Worm (Caenorhabditis elegans): ENCODE results near the gene F49E12.7.

The F49E12.7 gene

DNA sequence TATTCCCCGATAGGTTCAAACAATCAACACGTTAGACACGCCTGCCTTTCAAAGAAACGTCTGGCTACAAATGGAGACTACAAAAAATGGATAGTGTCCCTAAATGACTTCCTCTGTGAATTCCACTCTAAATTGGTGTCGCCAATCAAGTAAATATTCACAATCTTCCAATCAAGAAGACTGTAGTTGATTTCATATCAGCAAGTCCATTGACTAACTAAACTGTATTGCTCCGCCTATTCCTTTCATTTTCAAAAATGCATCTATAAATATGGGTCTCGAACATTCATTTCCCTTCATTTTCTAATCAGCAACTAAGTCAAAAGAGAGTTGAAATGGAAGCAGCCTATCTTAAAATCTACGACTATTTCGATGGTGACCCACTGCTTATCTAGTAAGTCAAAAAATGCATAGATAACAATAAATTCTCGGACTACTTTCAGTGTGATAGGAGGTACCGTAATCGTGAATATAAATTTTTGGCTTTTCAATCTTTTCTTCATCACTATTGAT is 7.9 kb downstream of the F49E12.7 start, which contains the start of gene drd-1:
drd-1 (plus strand) TSS at position 51 of the 513 bp plus-strand sequence.
- TF ChIP-seq sea-1 (GFP tag; conservative IDR thresholded peaks at IDR 0.05) (no peak), tra-4 (tag; optimal IDR thresholded peaks at IDR 0.05) (no peak), F13C5.2 (tag; optimal IDR thresholded peaks at IDR 0.05) (no peak), hmg-4 (GFP tag; optimal IDR thresholded peaks at IDR 0.05) (no peak), ets-7 (tag; optimal IDR thresholded peaks at IDR 0.05) (no peak), ceh-13 (GFP tag; optimal IDR thresholded peaks at IDR 0.05) (no peak), scrt-1 (GFP tag; IDR thresholded peaks at IDR 0.05) (no peak), B0310.2 (tag; optimal IDR thresholded peaks at IDR 0.05) (no peak), hnd-1 (tag; optimal IDR thresholded peaks at IDR 0.05) (no peak), hmbx-1 (tag; optimal IDR thresholded peaks at IDR 0.05) (no peak), ama-1 (optimal IDR thresholded peaks at IDR 0.05) (no peak), tbx-11 (GFP tag; IDR thresholded peaks at IDR 0.05) (no peak), aly-1 (tag; optimal IDR thresholded peaks at IDR 0.05) (no peak)

DNA sequence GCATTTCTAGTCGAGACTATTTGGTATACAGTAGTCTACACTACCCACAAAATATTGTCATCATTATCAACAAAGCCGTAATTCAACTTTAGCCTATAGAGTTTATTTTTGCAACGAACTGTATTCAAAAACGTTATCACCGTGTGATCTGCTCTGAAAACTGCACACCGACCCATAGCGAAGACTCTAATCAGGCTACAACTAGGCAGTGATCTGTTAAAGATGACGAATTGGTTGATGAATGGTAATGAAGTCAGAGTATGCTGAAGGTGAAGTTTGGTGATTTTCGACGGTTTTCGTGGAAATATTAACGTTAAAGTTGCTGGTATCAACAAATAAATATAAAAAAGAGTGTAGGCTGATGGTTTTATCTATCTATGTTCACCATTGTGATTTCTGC is 9.0 kb downstream of the F49E12.7 start:
- TF ChIP-seq F13C5.2 (tag; optimal IDR thresholded peaks at IDR 0.05) (no peak), aly-1 (tag; optimal IDR thresholded peaks at IDR 0.05) (no peak), ama-1 (optimal IDR thresholded peaks at IDR 0.05) (no peak), ets-7 (tag; optimal IDR thresholded peaks at IDR 0.05) (no peak), pes-1 (GFP tag; IDR thresholded peaks at IDR 0.05) (no peak), hmbx-1 (tag; optimal IDR thresholded peaks at IDR 0.05) (no peak), B0310.2 (tag; optimal IDR thresholded peaks at IDR 0.05) (no peak), scrt-1 (GFP tag; IDR thresholded peaks at IDR 0.05) (no peak), ceh-36 (tag; optimal IDR thresholded peaks at IDR 0.05) (no peak), sea-1 (GFP tag; conservative IDR thresholded peaks at IDR 0.05) (no peak), hmg-4 (GFP tag; optimal IDR thresholded peaks at IDR 0.05) (no peak), tra-4 (tag; optimal IDR thresholded peaks at IDR 0.05) (no peak)

DNA sequence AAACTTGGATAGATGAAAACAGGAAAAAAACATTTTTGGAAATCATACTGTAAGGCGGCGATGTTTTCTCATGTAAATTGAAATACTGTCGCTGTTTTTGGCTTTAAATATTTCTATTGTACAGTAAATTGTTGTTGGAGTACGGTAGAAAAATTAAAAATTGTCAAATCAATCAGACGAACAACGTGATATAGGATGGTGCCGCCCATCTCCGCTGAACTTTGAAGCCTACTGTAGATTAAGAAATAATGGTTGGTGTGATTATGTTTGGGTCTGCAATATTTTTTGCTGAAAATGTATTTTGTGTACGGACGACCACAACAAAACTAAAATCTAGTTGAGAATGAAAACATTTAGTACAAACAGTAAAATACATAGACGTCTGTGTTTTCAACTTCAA is 10.4 kb downstream of the F49E12.7 start:
- TF ChIP-seq hnd-1 (tag; optimal IDR thresholded peaks at IDR 0.05), result no peak
- no peak for TF ChIP-seq pes-1 (GFP tag; IDR thresholded peaks at IDR 0.05)
- TF ChIP-seq flt-1 (GFP tag; IDR thresholded peaks at IDR 0.05), result no peak
- no peak for TF ChIP-seq F13C5.2 (tag; optimal IDR thresholded peaks at IDR 0.05)
- no peak for TF ChIP-seq ets-7 (tag; optimal IDR thresholded peaks at IDR 0.05)

DNA sequence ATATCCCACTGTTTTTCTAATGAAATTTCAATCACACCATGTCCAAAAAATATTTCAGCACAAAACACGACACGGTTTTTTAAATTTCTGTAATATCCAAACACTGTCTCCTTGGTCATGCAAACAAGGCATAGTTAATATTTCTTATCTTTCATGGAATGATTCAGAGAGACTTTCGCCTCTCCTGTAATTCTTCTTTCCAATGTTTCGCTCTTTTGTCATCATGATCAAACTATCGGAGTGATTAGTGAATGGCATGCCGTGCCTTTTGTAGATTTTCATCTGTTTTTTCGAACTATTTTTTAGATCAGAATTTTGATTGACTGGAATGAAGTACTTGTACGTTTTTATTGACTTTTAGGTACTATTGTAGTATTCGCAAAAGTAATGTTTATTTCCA is 11.6 kb downstream of the F49E12.7 start:
- TF ChIP-seq tbx-11 (GFP tag; IDR thresholded peaks at IDR 0.05) (no peak), pes-1 (GFP tag; IDR thresholded peaks at IDR 0.05) (no peak), hnd-1 (tag; optimal IDR thresholded peaks at IDR 0.05) (no peak)

DNA sequence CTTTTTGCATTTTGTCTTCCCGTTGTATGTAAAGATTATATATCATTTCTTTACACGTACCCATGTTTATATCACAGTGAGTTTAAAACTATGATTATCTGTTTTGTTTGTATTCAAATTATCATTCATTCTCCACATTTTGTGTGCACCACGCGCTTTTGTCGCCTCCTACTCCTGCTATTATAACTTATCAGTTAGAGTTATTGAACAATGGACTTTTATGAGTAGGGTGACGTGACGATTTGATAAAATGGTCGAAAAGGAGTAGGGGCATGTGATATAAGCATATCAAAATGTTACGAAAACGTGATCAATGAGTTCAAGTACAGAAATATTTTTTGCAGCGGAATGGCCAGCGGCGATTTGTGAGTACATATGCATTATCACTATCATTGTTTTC is 13.1 kb downstream of the F49E12.7 start:
- no peak for TF ChIP-seq ama-1 (optimal IDR thresholded peaks at IDR 0.05)

DNA sequence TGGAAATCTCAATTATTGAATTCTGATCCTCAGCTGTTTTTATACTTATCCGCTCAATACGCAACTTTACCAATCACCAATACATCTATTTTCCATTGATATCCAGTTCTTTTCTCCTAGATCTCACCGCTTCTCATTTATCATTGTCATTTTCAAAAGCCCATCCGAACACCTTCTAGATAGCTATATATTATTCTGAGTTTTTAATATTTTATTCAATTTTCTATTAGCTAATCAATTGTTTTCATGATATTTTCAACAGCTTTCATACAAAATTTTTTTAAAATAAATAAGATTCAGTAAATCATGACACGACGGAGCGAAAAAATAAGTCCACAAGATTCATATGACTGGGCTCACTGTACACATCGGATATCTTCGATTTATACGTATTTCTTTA is 14.7 kb downstream of the F49E12.7 start, which contains the start of gene F49E12.12:
F49E12.12 (plus strand) TSS at position 301 of the 400 bp plus-strand sequence.
- TF ChIP-seq B0310.2 (tag; optimal IDR thresholded peaks at IDR 0.05) (no peak), pes-1 (GFP tag; IDR thresholded peaks at IDR 0.05) (no peak), hmbx-1 (tag; optimal IDR thresholded peaks at IDR 0.05) (no peak), hnd-1 (tag; optimal IDR thresholded peaks at IDR 0.05) (no peak), tbx-37 (GFP tag; conservative IDR thresholded peaks at IDR 0.05) (no peak), ceh-13 (GFP tag; optimal IDR thresholded peaks at IDR 0.05) (no peak), scrt-1 (GFP tag; IDR thresholded peaks at IDR 0.05) (no peak), ama-1 (optimal IDR thresholded peaks at IDR 0.05) (no peak), tra-4 (tag; optimal IDR thresholded peaks at IDR 0.05) (no peak), sea-1 (GFP tag; conservative IDR thresholded peaks at IDR 0.05) (no peak), aly-1 (tag; optimal IDR thresholded peaks at IDR 0.05) (no peak), flt-1 (GFP tag; IDR thresholded peaks at IDR 0.05) (no peak), F13C5.2 (tag; optimal IDR thresholded peaks at IDR 0.05) (no peak), ceh-36 (tag; optimal IDR thresholded peaks at IDR 0.05) (no peak), ets-7 (tag; optimal IDR thresholded peaks at IDR 0.05) (no peak), tbx-11 (GFP tag; IDR thresholded peaks at IDR 0.05) (no peak), hmg-4 (GFP tag; optimal IDR thresholded peaks at IDR 0.05) (no peak)

DNA sequence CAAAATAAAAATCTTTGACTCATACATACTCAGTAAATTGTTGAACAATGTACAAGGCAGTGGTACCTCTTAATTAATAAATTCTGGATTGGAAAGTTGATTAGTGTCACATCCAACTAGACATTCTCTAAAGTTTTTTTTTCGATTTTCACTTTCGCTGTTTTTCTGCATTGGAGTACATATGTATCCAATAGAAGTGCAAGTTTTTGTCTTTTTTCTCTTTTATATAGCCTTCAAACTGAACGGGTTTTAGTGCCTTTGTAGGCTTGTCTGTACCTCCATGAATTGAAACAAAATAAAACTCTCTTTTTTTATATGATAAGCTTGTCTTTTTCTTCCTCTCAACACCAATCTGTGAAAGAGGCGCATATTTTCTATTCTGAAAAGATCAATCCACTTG is 15.8 kb downstream of the F49E12.7 start:
- no peak for TF ChIP-seq tbx-11 (GFP tag; IDR thresholded peaks at IDR 0.05)
- TF ChIP-seq ets-7 (tag; optimal IDR thresholded peaks at IDR 0.05), result no peak
- TF ChIP-seq pes-1 (GFP tag; IDR thresholded peaks at IDR 0.05), result no peak
- no peak for TF ChIP-seq F13C5.2 (tag; optimal IDR thresholded peaks at IDR 0.05)
- no peak for TF ChIP-seq hnd-1 (tag; optimal IDR thresholded peaks at IDR 0.05)
- no peak for TF ChIP-seq aly-1 (tag; optimal IDR thresholded peaks at IDR 0.05)
- no peak for TF ChIP-seq tra-4 (tag; optimal IDR thresholded peaks at IDR 0.05)

DNA sequence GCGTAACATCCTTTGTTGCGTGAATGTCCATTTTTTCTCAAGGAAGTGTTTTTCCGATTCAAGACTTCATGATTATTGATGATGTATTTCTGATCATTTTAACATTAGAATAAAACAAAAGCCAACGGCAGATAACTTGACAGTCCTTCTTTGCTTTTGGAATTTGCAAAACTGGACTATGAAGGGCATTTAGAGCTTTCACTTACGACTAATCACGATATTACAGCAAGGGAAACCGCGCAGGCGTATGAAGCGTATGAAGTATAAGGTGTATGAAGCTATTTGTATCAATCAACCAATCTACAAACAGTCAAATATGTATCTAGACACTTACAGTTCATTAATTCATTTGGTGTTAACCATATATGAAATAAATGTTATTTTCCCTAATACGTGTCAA is 18.2 kb downstream of the F49E12.7 start:
- TF ChIP-seq ama-1 (optimal IDR thresholded peaks at IDR 0.05) (no peak), tbx-37 (GFP tag; conservative IDR thresholded peaks at IDR 0.05) (no peak), B0310.2 (tag; optimal IDR thresholded peaks at IDR 0.05) (no peak), ets-7 (tag; optimal IDR thresholded peaks at IDR 0.05) (no peak), tbx-11 (GFP tag; IDR thresholded peaks at IDR 0.05) (no peak), F13C5.2 (tag; optimal IDR thresholded peaks at IDR 0.05) (no peak), tra-4 (tag; optimal IDR thresholded peaks at IDR 0.05) (no peak), ceh-13 (GFP tag; optimal IDR thresholded peaks at IDR 0.05) (no peak), aly-1 (tag; optimal IDR thresholded peaks at IDR 0.05) (no peak), hnd-1 (tag; optimal IDR thresholded peaks at IDR 0.05) (no peak), scrt-1 (GFP tag; IDR thresholded peaks at IDR 0.05) (no peak), hmg-4 (GFP tag; optimal IDR thresholded peaks at IDR 0.05) (no peak)

All from whole organism, early embryonic.